Worm (Caenorhabditis elegans): ENCODE results near the gene F54F7.14.

The F54F7.14 gene

ce11 chrX:11848618-11849017, 2.1 kb upstream of the F54F7.14 start, which contains the start of gene F54F7.9 (continued):
- TF ChIP-seq hlh-13 (GFP tag; optimal IDR thresholded peaks at IDR 0.05) (no peak), unc-86 (tag; optimal IDR thresholded peaks at IDR 0.05) (no peak), C08G9.2 (tag; optimal IDR thresholded peaks at IDR 0.05) (no peak)

- TF ChIP-seq odd-2 (tag; optimal IDR thresholded peaks at IDR 0.05) (no peak), fax-1 (tag; optimal IDR thresholded peaks at IDR 0.05) (no peak), elt-4 (tag; optimal IDR thresholded peaks at IDR 0.05) (no peak), sox-2 (GFP tag; IDR thresholded peaks at IDR 0.05) (no peak), dve-1 (tag; optimal IDR thresholded peaks at IDR 0.05) (no peak), tbx-7 (tag; optimal IDR thresholded peaks at IDR 0.05) (no peak), unc-86 (tag; optimal IDR thresholded peaks at IDR 0.05) (no peak), C08G9.2 (tag; optimal IDR thresholded peaks at IDR 0.05) (no peak), nhr-11 (tag; optimal IDR thresholded peaks at IDR 0.05) (no peak), syd-9 (tag; optimal IDR thresholded peaks at IDR 0.05) (no peak), che-1 (tag; optimal IDR thresholded peaks at IDR 0.05) (no peak), ceh-2 (tag; optimal IDR thresholded peaks at IDR 0.05) (no peak), Y22D7AL.16 (tag; optimal IDR thresholded peaks at IDR 0.05) (no peak), hlh-15 (tag; optimal IDR thresholded peaks at IDR 0.05) (no peak), pat-9 (tag; optimal IDR thresholded peaks at IDR 0.05) (no peak), ceh-24 (tag; optimal IDR thresholded peaks at IDR 0.05) (no peak), madf-2 (tag; optimal IDR thresholded peaks at IDR 0.05) (no peak), sox-4 (tag; optimal IDR thresholded peaks at IDR 0.05) (no peak), unc-3 (GFP tag; conservative IDR thresholded peaks at IDR 0.05) (no peak), unc-3 (tag; optimal IDR thresholded peaks at IDR 0.05) (no peak), ceh-45 (GFP tag; IDR thresholded peaks at IDR 0.05) (no peak)
These were observed 590 bp upstream of the F54F7.14 start, which contains the start of gene F54F7.3 for ce11 chrX:11850082-11850481. F54F7.3 (minus strand) TSS chrX:11850182.

ce11 chrX:11852494-11852893, 1.8 kb downstream of the F54F7.14 start, which contains the start of gene xtr-1:
xtr-1 (plus strand) TSS chrX:11852794.
- TF ChIP-seq ahr-1 (tag; optimal IDR thresholded peaks at IDR 0.05) (no peak), ttx-3 (tag; optimal IDR thresholded peaks at IDR 0.05) (no peak), nfya-1 (tag; optimal IDR thresholded peaks at IDR 0.05) (no peak)

- TF ChIP-seq madf-2 (tag; optimal IDR thresholded peaks at IDR 0.05) (no peak), T23F11.4 (GFP tag; optimal IDR thresholded peaks at IDR 0.05) (no peak), K02D7.2 (tag; optimal IDR thresholded peaks at IDR 0.05) (no peak), pat-9 (tag; optimal IDR thresholded peaks at IDR 0.05) (no peak), elt-2 (tag; optimal IDR thresholded peaks at IDR 0.05) (no peak), pag-3 (tag; optimal IDR thresholded peaks at IDR 0.05; ENCODE audit: borderline replicate concordance) (no peak), K09A11.1 (tag; optimal IDR thresholded peaks at IDR 0.05; ENCODE audit: insufficient read depth) (no peak), pqm-1 (tag; optimal IDR thresholded peaks at IDR 0.05) (no peak), ceh-31 (tag; optimal IDR thresholded peaks at IDR 0.05) (no peak), pax-1 (tag; optimal IDR thresholded peaks at IDR 0.05) (no peak), lim-6 (tag; optimal IDR thresholded peaks at IDR 0.05) (no peak), ceh-19 (GFP tag; optimal IDR thresholded peaks at IDR 0.05) (no peak), F13H6.1 (tag; optimal IDR thresholded peaks at IDR 0.05) (no peak), Y22D7AL.16 (tag; optimal IDR thresholded peaks at IDR 0.05) (no peak), tbx-2 (tag; optimal IDR thresholded peaks at IDR 0.05) (no peak), nfya-1 (tag; optimal IDR thresholded peaks at IDR 0.05) (no peak), C38D4.7 (GFP tag; optimal IDR thresholded peaks at IDR 0.05) (no peak), che-1 (tag; optimal IDR thresholded peaks at IDR 0.05) (no peak), hlh-30 (tag; optimal IDR thresholded peaks at IDR 0.05; ENCODE audit: insufficient read depth) (no peak), dve-1 (tag; optimal IDR thresholded peaks at IDR 0.05) (no peak)
These were observed 3.8 kb downstream of the F54F7.14 start for ce11 chrX:11854432-11854831.
